Fruit fly (Drosophila melanogaster) whole organism, embryonic: ENCODE data around the gene Sfp70A4.

Experiments
- CG12236 ChIP-seq: fragments of 200-800 bp; sonication (Bioruptor generic); optimal IDR thresholded peaks from 2 replicates; lab custom pipeline; 2016; ENCODE audit warnings: missing biosample characterization, missing genetic modification characterization
- CG13775 ChIP-seq: fragments of 200-800 bp; sonication (Bioruptor generic); optimal IDR thresholded peaks from 3 replicates; lab custom pipeline; 2017; ENCODE audit warnings: missing biosample characterization, mild to moderate bottlenecking, missing genetic modification characterization
- CG1603 ChIP-seq: fragments of 200-800 bp; sonication (Bioruptor generic); optimal IDR thresholded peaks from 2 replicates; lab custom pipeline; 2019; ENCODE audit warnings: missing biosample characterization, mild to moderate bottlenecking, missing genetic modification characterization, moderate library complexity
- CG16863 ChIP-seq: fragments of 200-800 bp; sonication (Bioruptor generic); optimal IDR thresholded peaks from 3 replicates; lab custom pipeline; 2016; ENCODE audit warnings: missing biosample characterization, missing genetic modification characterization
- CG3726 ChIP-seq: fragments of 200-800 bp; sonication (Bioruptor generic); IDR thresholded peaks from 3 replicates; pipeline ENCODE4, ENCODE4 v1.3.6; 2022; ENCODE audit warnings: missing biosample characterization, missing genetic modification characterization
- Sry-β ChIP-seq: fragments of 200-800 bp; sonication (Bioruptor generic); optimal IDR thresholded peaks from 2 replicates; lab custom pipeline; 2018; ENCODE audit warnings: missing biosample characterization, mild to moderate bottlenecking, missing genetic modification characterization, moderate library complexity
- lab ChIP-seq: fragments of 200-800 bp; sonication (Bioruptor generic); optimal IDR thresholded peaks from 3 replicates; lab custom pipeline; 2017; ENCODE audit warnings: missing biosample characterization, missing genetic modification characterization, mild to moderate bottlenecking, moderate library complexity, missing genetic modification reagents
- pan ChIP-seq, 4 experiments: fragments of >200 bp in 3 of 4; fragments of 200-800 bp in 1 of 4; sonication (Bioruptor generic) in 1 of 4; optimal IDR thresholded peaks in 3 of 4; IDR thresholded peaks in 1 of 4; 2 replicates each; pipeline versions ENCODE4 v1.3.6 to Lab custom; 2017 to 2022; ENCODE audit warnings: missing biosample characterization in 2 of 4, missing genetic modification characterization in 2 of 4, mixed read lengths in 1 of 4
- shn ChIP-seq: fragments of 200-800 bp; sonication (Bioruptor generic); optimal IDR thresholded peaks from 3 replicates; lab custom pipeline; 2016; ENCODE audit warnings: missing biosample characterization, missing genetic modification characterization
- slou ChIP-seq: fragments of 200-800 bp; sonication (Bioruptor generic); optimal IDR thresholded peaks from 3 replicates; lab custom pipeline; 2016; ENCODE audit warnings: missing biosample characterization, missing genetic modification characterization

DNA sequence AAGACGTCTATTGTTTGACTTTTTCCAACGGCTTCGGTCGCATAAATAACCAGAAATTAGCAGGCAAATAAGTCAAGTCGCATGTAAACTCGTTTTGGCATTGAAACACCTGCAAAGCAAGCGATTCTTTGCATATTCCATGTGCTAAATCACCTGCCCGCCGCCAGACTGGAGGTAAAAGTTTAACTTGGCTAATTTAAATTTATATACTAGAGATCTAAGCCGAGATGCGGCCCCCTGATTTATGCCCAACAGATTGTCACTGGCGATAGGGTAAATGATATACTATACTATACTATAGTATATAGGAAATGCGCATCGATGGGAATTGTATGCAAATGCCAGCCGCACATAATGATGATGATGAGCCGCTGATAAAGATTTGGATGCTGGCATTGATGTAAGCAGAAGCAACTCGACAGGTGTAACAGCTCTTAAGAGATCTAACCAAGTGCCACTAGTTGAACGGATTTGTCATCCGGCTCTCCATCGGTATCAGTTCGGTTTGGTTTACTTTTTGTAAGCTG lies 43.6 kb downstream of the Sfp70A4 start:
- TF ChIP-seq pan (optimal IDR thresholded peaks at IDR 0.05; lab: Kevin White, UChicago): no peak
- TF ChIP-seq pan (GFP tag; optimal IDR thresholded peaks at IDR 0.05 in 1 of 2, IDR thresholded peaks at IDR 0.05 in 1 of 2): no peak
- TF ChIP-seq CG3726: no peak
- no peak for TF ChIP-seq CG1603 (tag; lab: Kevin White, UChicago)
- no peak for TF ChIP-seq CG16863 (GFP tag; lab: Kevin White, UChicago)
- no peak for TF ChIP-seq shn (GFP tag; lab: Kevin White, UChicago)
- no peak for TF ChIP-seq CG13775
- no peak for TF ChIP-seq slou (GFP tag; lab: Kevin White, UChicago)
- no peak for TF ChIP-seq lab
- TF ChIP-seq Sry-β (GFP tag; lab: Kevin White, UChicago): no peak
- no peak for TF ChIP-seq CG12236 (GFP tag; lab: Kevin White, UChicago)
